Worm (Caenorhabditis elegans) whole organism, mixed stage, embryonic: ENCODE data around the gene ckc-1.

Experiments used
- M03D4.4 ChIP-seq: sonication (generic microtip); optimal IDR thresholded peaks from 2 replicates; lab custom pipeline; 2017; ENCODE audit warnings: mild to moderate bottlenecking, missing genetic modification characterization, missing compliant biosample characterization
- blmp-1 ChIP-seq: fragments of 150-350 bp; optimal IDR thresholded peaks from 2 replicates; lab custom pipeline; 2014; ENCODE audit warnings: missing biosample characterization, missing genetic modification characterization
- ceh-39 ChIP-seq: fragments of 150-350 bp; optimal IDR thresholded peaks from 2 replicates; lab custom pipeline; 2014; ENCODE audit warnings: missing biosample characterization, missing genetic modification characterization
- ceh-43 ChIP-seq: fragments of 200-800 bp; sonication (Bioruptor generic); optimal IDR thresholded peaks from 2 replicates; lab custom pipeline; 2018; ENCODE audit warnings: mild to moderate bottlenecking, missing genetic modification characterization, moderate library complexity, missing compliant biosample characterization
- ceh-83 ChIP-seq: fragments of 200-800 bp; sonication (Bioruptor generic); optimal IDR thresholded peaks from 2 replicates; lab custom pipeline; 2018; ENCODE audit warnings: mild to moderate bottlenecking, missing genetic modification characterization, missing compliant biosample characterization
- ces-1 ChIP-seq: fragments of 150-350 bp; optimal IDR thresholded peaks from 2 replicates; lab custom pipeline; 2014; ENCODE audit warnings: missing biosample characterization, missing genetic modification reagents, missing genetic modification characterization
- cnd-1 ChIP-seq: fragments of 200-800 bp; sonication (Bioruptor generic); optimal IDR thresholded peaks from 2 replicates; lab custom pipeline; 2018; ENCODE audit warnings: mild to moderate bottlenecking, missing genetic modification characterization, missing compliant biosample characterization
- drap-1 ChIP-seq: fragments of 200-800 bp; sonication (Bioruptor generic); optimal IDR thresholded peaks from 3 replicates; lab custom pipeline; 2018; ENCODE audit warnings: mild to moderate bottlenecking, missing genetic modification characterization, missing compliant biosample characterization
- elt-1 ChIP-seq: sonication (generic microtip); optimal IDR thresholded peaks from 2 replicates; lab custom pipeline; 2017; ENCODE audit warnings: missing genetic modification characterization, mild to moderate bottlenecking, missing compliant biosample characterization, antibody characterized with exemption, moderate library complexity, borderline replicate concordance; ENCODE audit not compliant: insufficient read depth
- elt-3 ChIP-seq: fragments of 150-350 bp; optimal IDR thresholded peaks from 2 replicates; lab custom pipeline; 2014; ENCODE audit warnings: missing biosample characterization, missing genetic modification characterization
- flh-1 ChIP-seq: fragments of 200-800 bp; sonication (Bioruptor generic); optimal IDR thresholded peaks from 2 replicates; lab custom pipeline; 2018; ENCODE audit warnings: mild to moderate bottlenecking, missing genetic modification characterization, moderate library complexity, missing compliant biosample characterization
- ham-2 ChIP-seq: fragments of 200-800 bp; sonication (Bioruptor generic); optimal IDR thresholded peaks from 2 replicates; lab custom pipeline; 2018; ENCODE audit warnings: mild to moderate bottlenecking, missing genetic modification characterization, missing compliant biosample characterization
- hlh-1 ChIP-seq: fragments of 150-350 bp; optimal IDR thresholded peaks from 2 replicates; lab custom pipeline; 2014; ENCODE audit warnings: missing biosample characterization, missing genetic modification reagents, missing genetic modification characterization
- lin-13 ChIP-seq: fragments of 150-350 bp; optimal IDR thresholded peaks from 2 replicates; lab custom pipeline; 2014; ENCODE audit warnings: missing biosample characterization, missing genetic modification characterization
- lsy-2 ChIP-seq: fragments of 150-350 bp; optimal IDR thresholded peaks from 2 replicates; lab custom pipeline; 2014; ENCODE audit warnings: missing biosample characterization, missing genetic modification characterization
- mab-5 ChIP-seq: fragments of 150-350 bp; optimal IDR thresholded peaks from 2 replicates; lab custom pipeline; 2014; ENCODE audit warnings: missing biosample characterization, missing genetic modification characterization
- mep-1 ChIP-seq: fragments of 150-350 bp; optimal IDR thresholded peaks from 2 replicates; lab custom pipeline; 2017; ENCODE audit warnings: missing biosample characterization, missing genetic modification reagents, missing genetic modification characterization, inconsistent platforms
- mls-2 ChIP-seq: sonication (generic microtip); optimal IDR thresholded peaks from 2 replicates; lab custom pipeline; 2016; ENCODE audit warnings: mild to moderate bottlenecking, missing genetic modification characterization, moderate library complexity, missing compliant biosample characterization
- nhr-12 ChIP-seq: fragments of 150-350 bp; optimal IDR thresholded peaks from 2 replicates; lab custom pipeline; 2014; ENCODE audit warnings: missing biosample characterization, missing genetic modification characterization
- nhr-2 ChIP-seq: fragments of 150-350 bp; optimal IDR thresholded peaks from 2 replicates; lab custom pipeline; 2014; ENCODE audit warnings: missing biosample characterization, missing genetic modification characterization
- nhr-28 ChIP-seq: fragments of 150-350 bp; optimal IDR thresholded peaks from 2 replicates; lab custom pipeline; 2014; ENCODE audit warnings: missing biosample characterization, missing genetic modification characterization
- pha-4 ChIP-seq: fragments of 150-350 bp; optimal IDR thresholded peaks from 2 replicates; lab custom pipeline; 2018; ENCODE audit warnings: missing biosample characterization, missing genetic modification reagents, missing genetic modification characterization
- sptf-1 ChIP-seq: sonication (generic microtip); optimal IDR thresholded peaks from 2 replicates; lab custom pipeline; 2017; ENCODE audit warnings: mild to moderate bottlenecking, missing genetic modification characterization, moderate library complexity, missing compliant biosample characterization
- unc-120 ChIP-seq: sonication (generic microtip); optimal IDR thresholded peaks from 2 replicates; lab custom pipeline; 2017; ENCODE audit warnings: missing genetic modification characterization, missing compliant biosample characterization; ENCODE audit not compliant: poor library complexity, severe bottlenecking
- unc-39 ChIP-seq: fragments of 150-350 bp; optimal IDR thresholded peaks from 2 replicates; lab custom pipeline; 2014; ENCODE audit warnings: missing biosample characterization, missing genetic modification characterization
- unc-62 ChIP-seq: fragments of 150-350 bp; optimal IDR thresholded peaks from 2 replicates; lab custom pipeline; 2014; ENCODE audit warnings: missing biosample characterization, missing genetic modification reagents, missing genetic modification characterization
- zip-8 ChIP-seq: fragments of 150-350 bp; optimal IDR thresholded peaks from 2 replicates; lab custom pipeline; 2014; ENCODE audit warnings: missing biosample characterization, missing genetic modification characterization
- ztf-11 ChIP-seq: fragments of 150-350 bp; optimal IDR thresholded peaks from 2 replicates; lab custom pipeline; 2014; ENCODE audit warnings: missing biosample characterization, missing genetic modification characterization

Gene ckc-1

DNA sequence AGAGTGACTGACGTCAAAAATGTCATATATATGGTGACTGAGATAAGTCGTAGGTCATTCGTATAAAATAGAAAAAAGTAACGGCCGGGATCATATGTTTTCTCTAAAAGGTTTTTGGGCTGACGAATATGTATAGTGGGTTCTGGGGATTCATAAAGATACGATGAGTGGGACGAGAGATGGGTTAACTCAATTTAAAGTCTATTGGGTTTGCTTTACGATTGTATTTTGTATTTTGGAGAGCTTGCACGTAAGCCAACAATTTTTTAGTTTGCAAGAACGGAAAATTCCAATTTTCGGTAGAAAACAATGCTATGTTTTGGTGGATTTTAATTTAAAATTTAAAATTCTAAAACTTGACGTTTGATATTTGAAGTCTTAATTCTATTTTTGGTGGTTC lies 8.1 kb downstream of the ckc-1 start:
- TF ChIP-seq ceh-39 (tag; lab: Kevin White, UChicago): no peak
- TF ChIP-seq ces-1 (GFP tag; lab: Kevin White, UChicago): peak; percentile 85
- no peak for TF ChIP-seq sptf-1 (tag; lab: Kevin White, UChicago)
- no peak for TF ChIP-seq blmp-1 (tag; lab: Kevin White, UChicago)

ce11 chrX:3585625-3586024 lies 9.2 kb downstream of the ckc-1 start, which contains the start of gene T27A10.2:
Gene T27A10.2 (plus strand): TSS chrX:3585957.
- TF ChIP-seq cnd-1 (tag; lab: Kevin White, UChicago) (no peak), ces-1 (GFP tag; lab: Kevin White, UChicago) (peak; percentile 46)
- TF ChIP-seq, all 35 proteins: peak for 1

DNA sequence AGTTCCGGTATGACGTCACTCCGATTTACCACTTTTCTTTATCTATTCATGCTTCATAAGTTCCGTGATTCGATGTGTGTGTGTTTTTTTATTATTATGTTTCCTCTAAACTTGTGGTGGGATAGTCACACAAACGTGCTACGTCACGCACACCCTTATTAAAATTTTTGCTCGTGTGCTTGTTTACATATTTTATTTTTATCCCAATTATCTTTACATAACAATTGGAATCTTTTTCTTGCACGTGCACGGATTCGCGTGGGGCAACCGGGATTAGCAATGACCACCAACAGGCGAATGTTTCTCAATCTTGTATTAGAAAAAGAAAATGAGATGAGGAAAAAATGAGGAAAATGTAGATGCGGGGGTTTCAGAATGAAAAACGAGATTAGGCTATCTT lies 14.1 kb downstream of the ckc-1 start:
- no peak for TF ChIP-seq ztf-11 (tag; lab: Kevin White, UChicago)
- no peak for TF ChIP-seq mls-2 (tag; lab: Kevin White, UChicago)
- no peak for TF ChIP-seq pha-4 (tag; lab: Kevin White, UChicago)
- TF ChIP-seq ceh-83: no peak
- TF ChIP-seq flh-1: no peak
- TF ChIP-seq ham-2: no peak
- no peak for TF ChIP-seq elt-3
- TF ChIP-seq M03D4.4 (tag; lab: Kevin White, UChicago): no peak
- TF ChIP-seq ceh-39 (tag; lab: Kevin White, UChicago): no peak
- no peak for TF ChIP-seq nhr-2
- no peak for TF ChIP-seq zip-8 (tag; lab: Kevin White, UChicago)
- TF ChIP-seq mab-5 (tag; lab: Kevin White, UChicago): no peak
- no peak for TF ChIP-seq ceh-43 (GFP tag; lab: Kevin White, UChicago)
- TF ChIP-seq unc-62 (GFP tag; lab: Kevin White, UChicago): no peak
- no peak for TF ChIP-seq mep-1 (tag; lab: Kevin White, UChicago)
- TF ChIP-seq lsy-2 (tag; lab: Kevin White, UChicago): no peak
- TF ChIP-seq hlh-1 (tag; lab: Kevin White, UChicago): no peak
- TF ChIP-seq blmp-1 (tag; lab: Kevin White, UChicago): no peak

DNA sequence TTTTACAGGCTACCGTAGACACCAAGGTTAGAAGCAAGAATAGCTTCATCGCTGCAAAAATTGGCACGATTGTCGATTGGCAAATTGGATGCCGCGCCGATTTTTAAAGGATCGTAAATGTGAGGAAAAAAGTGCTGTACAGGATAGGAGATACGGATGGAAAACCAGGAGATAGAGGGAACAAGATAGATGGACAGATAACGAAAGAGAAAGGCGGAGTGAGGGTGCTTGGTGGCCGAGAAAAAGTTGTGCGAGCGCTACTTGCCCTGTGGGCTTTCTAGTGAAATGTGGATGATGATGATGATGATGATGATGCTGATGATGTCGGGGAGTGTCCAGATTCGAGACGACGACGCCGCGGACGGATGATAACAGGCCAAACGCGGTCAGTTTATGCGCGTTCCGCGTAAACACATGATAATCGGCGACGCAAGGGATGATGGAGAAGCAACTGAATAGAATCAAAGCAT lies 19.9 kb downstream of the ckc-1 start, which contains the start of gene T27A10.6:
Gene T27A10.6 (minus strand): TSS at position 51 of the 470 bp plus-strand sequence.
- TF ChIP-seq drap-1 (no peak), sptf-1 (tag; lab: Kevin White, UChicago) (no peak), nhr-28 (tag; lab: Kevin White, UChicago) (no peak), ham-2 (peak; percentile 92), elt-1 (peak; percentile 85), nhr-12 (tag; lab: Kevin White, UChicago) (no peak), blmp-1 (tag; lab: Kevin White, UChicago) (peak; percentile 77)
- TF ChIP-seq, all 35 proteins: peak for 3

ce11 chrX:3596967-3597366 lies 20.6 kb downstream of the ckc-1 start:
- TF ChIP-seq unc-39 (no peak), blmp-1 (tag; lab: Kevin White, UChicago) (peak; percentile 72)

ce11 chrX:3599860-3600259 lies 23.5 kb downstream of the ckc-1 start:
- TF ChIP-seq ceh-39 (tag; lab: Kevin White, UChicago) (no peak), unc-120 (tag; lab: Kevin White, UChicago) (peak; percentile 8), hlh-1 (tag; lab: Kevin White, UChicago) (peak; percentile 80), unc-62 (GFP tag; lab: Kevin White, UChicago) (peak; percentile 1)

DNA sequence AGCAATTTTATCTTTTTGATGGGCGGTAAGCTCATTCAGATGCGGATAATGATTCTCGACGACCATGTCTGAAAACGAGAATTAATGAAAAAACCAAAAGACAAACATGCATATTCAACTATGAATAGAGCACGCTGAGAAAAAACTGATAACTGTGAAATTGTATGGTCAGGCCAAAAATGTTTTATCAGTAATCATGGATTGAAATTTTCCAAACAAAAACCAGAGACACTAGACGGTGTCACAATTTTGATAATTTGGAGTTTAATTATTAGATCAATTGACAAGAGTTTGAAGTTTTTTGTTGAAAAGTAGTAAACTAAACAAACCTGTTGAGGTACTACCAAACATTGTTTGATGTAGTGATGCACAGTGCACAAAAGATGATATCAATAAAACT lies 24.0 kb downstream of the ckc-1 start, which contains the start of gene cgr-1:
Gene cgr-1 (minus strand): TSS at position 68 of the 400 bp plus-strand sequence.
- no peak for TF ChIP-seq lin-13 (tag; lab: Kevin White, UChicago)
- TF ChIP-seq, all 35 proteins: peak for 0
